Fruit fly (Drosophila melanogaster): Measurements from ENCODE around the gene Vps33B.

Gene Vps33B

dm6 chr3R:25453150-25453680 is 20.1 kb upstream of the Vps33B start (continued):
- TF ChIP-seq BEAF-32 (GFP tag; optimal IDR thresholded peaks at IDR 0.05) = no peak
- TF ChIP-seq Tbp (GFP tag; optimal IDR thresholded peaks at IDR 0.05) = no peak
- no peak for TF ChIP-seq vfl (GFP tag; optimal IDR thresholded peaks at IDR 0.05)
- TF ChIP-seq dmrt11E (tag; optimal IDR thresholded peaks at IDR 0.05) = peak; percentile 68
- TF ChIP-seq Dip3 (GFP tag; optimal IDR thresholded peaks at IDR 0.05) = no peak
- no peak for TF ChIP-seq CG13894 (tag; optimal IDR thresholded peaks at IDR 0.05)
- TF ChIP-seq h (optimal IDR thresholded peaks at IDR 0.05) = no peak
- TF ChIP-seq Eip74EF (GFP tag; optimal IDR thresholded peaks at IDR 0.05) = peak in 1 of 2 experiments; percentile 71
- TF ChIP-seq CG2678 (tag; optimal IDR thresholded peaks at IDR 0.05) = peak; percentile 54
- peak; percentile 56 for TF ChIP-seq fd102C (GFP tag; optimal IDR thresholded peaks at IDR 0.05)
- no peak for TF ChIP-seq HLH3B (GFP tag; IDR thresholded peaks at IDR 0.05)
- TF ChIP-seq CG6654 (GFP tag; optimal IDR thresholded peaks at IDR 0.05) = no peak
- peak; percentile 3 for TF ChIP-seq CG33213 (GFP tag; optimal IDR thresholded peaks at IDR 0.05)
- TF ChIP-seq CG14014 (GFP tag; IDR thresholded peaks at IDR 0.05) = peak; percentile 26; the same call in 1 of the 2 replicates
- TF ChIP-seq Dp (GFP tag; optimal IDR thresholded peaks at IDR 0.05) = no peak
- no peak for TF ChIP-seq mld (GFP tag; IDR thresholded peaks at IDR 0.05; ENCODE audit: partially characterized antibody)
- TF ChIP-seq CG1529 (GFP tag; optimal IDR thresholded peaks at IDR 0.05) = peak; percentile 26
- TF ChIP-seq H2.0 (GFP tag; IDR thresholded peaks at IDR 0.05) = no peak
- TF ChIP-seq Hr39 (optimal IDR thresholded peaks at IDR 0.05) = no peak
- TF ChIP-seq Stat92E (GFP tag; optimal IDR thresholded peaks at IDR 0.05) = no peak
- peak; percentile 28 for TF ChIP-seq CG1233 (GFP tag; optimal IDR thresholded peaks at IDR 0.05)
- TF ChIP-seq emc (GFP tag; optimal IDR thresholded peaks at IDR 0.05) = no peak
- peak; percentile 50 for TF ChIP-seq CG1603 (tag; optimal IDR thresholded peaks at IDR 0.05)
- peak; percentile 61 for TF ChIP-seq CG18599 (GFP tag; optimal IDR thresholded peaks at IDR 0.05)
- no peak for TF ChIP-seq Dfd (GFP tag; optimal IDR thresholded peaks at IDR 0.05)
- TF ChIP-seq Sox102F (GFP tag; optimal IDR thresholded peaks at IDR 0.05) = peak; percentile 34
- TF ChIP-seq Asciz (GFP tag; optimal IDR thresholded peaks at IDR 0.05) = peak; percentile 81
- no peak for TF ChIP-seq chn (GFP tag; optimal IDR thresholded peaks at IDR 0.05)
- TF ChIP-seq Hmx (GFP tag; optimal IDR thresholded peaks at IDR 0.05) = no peak
- no peak for TF ChIP-seq nom (GFP tag; optimal IDR thresholded peaks at IDR 0.05)
- no peak for TF ChIP-seq pho (GFP tag; optimal IDR thresholded peaks at IDR 0.05)
- no peak for TF ChIP-seq klu (GFP tag; IDR thresholded peaks at IDR 0.05)
- peak; percentile 6 for TF ChIP-seq pfk (GFP tag; optimal IDR thresholded peaks at IDR 0.05)
- TF ChIP-seq CG4328 (GFP tag; optimal IDR thresholded peaks at IDR 0.05) = peak; percentile 1
- peak; percentile 77 for TF ChIP-seq mirr (GFP tag; optimal IDR thresholded peaks at IDR 0.05)
- TF ChIP-seq NC2α (GFP tag; optimal IDR thresholded peaks at IDR 0.05) = peak; percentile 14
- peak; percentile 72 for TF ChIP-seq nau (GFP tag; optimal IDR thresholded peaks at IDR 0.05)
- TF ChIP-seq insv (GFP tag; optimal IDR thresholded peaks at IDR 0.05) = peak in 1 of 2 experiments; percentile 34
- no peak for TF ChIP-seq ttk (GFP tag; IDR thresholded peaks at IDR 0.05)
- no peak for TF ChIP-seq cg (GFP tag; optimal IDR thresholded peaks at IDR 0.05)
- TF ChIP-seq ind (GFP tag; optimal IDR thresholded peaks at IDR 0.05) = no peak
- TF ChIP-seq CG10654 (GFP tag; optimal IDR thresholded peaks at IDR 0.05) = no peak
- TF ChIP-seq slou (GFP tag; optimal IDR thresholded peaks at IDR 0.05) = no peak
- no peak for TF ChIP-seq CG7963 (GFP tag; IDR thresholded peaks at IDR 0.05; ENCODE audit: partially characterized antibody)
- TF ChIP-seq wor (GFP tag; IDR thresholded peaks at IDR 0.05) = no peak
- TF ChIP-seq repo (GFP tag; optimal IDR thresholded peaks at IDR 0.05) = no peak
- peak; percentile 50 for TF ChIP-seq eyg (GFP tag; optimal IDR thresholded peaks at IDR 0.05)
- no peak for TF ChIP-seq CG16815 (GFP tag; optimal IDR thresholded peaks at IDR 0.05)
- TF ChIP-seq Doc3 (GFP tag; IDR thresholded peaks at IDR 0.05; ENCODE audit: partially characterized antibody) = no peak
- TF ChIP-seq CG11695 (GFP tag; IDR thresholded peaks at IDR 0.05) = peak; percentile 19; the same call in 1 of the 3 replicates
